Fruit fly (Drosophila melanogaster) whole organism, prepupa: Measurements from ENCODE around the gene CG7943.

Experiments
- CG10631 ChIP-seq: fragments of 200-800 bp; sonication (Bioruptor generic); optimal IDR thresholded peaks from 2 replicates; lab custom pipeline; 2016; ENCODE audit warnings: missing biosample characterization, missing genetic modification characterization
- CG10669 ChIP-seq: fragments of 200-800 bp; sonication (Bioruptor generic); optimal IDR thresholded peaks from 3 replicates; lab custom pipeline; 2018; ENCODE audit warnings: missing biosample characterization, mild to moderate bottlenecking, missing genetic modification characterization, moderate library complexity
- CG11294 ChIP-seq: fragments of 200-800 bp; sonication (Bioruptor generic); IDR thresholded peaks from 2 replicates; pipeline ENCODE4 v1.3.6; 2022; ENCODE audit warnings: missing biosample characterization, missing genetic modification characterization
- CG11762 ChIP-seq: fragments of 200-800 bp; sonication (Bioruptor generic); optimal IDR thresholded peaks from 3 replicates; lab custom pipeline; 2016; ENCODE audit warnings: missing biosample characterization, missing genetic modification characterization; ENCODE audit not compliant: insufficient read depth
- CG11902 ChIP-seq: fragments of 200-800 bp; sonication (Bioruptor generic); optimal IDR thresholded peaks from 3 replicates; lab custom pipeline; 2016; ENCODE audit warnings: missing biosample characterization, missing genetic modification characterization
- CG15336 ChIP-seq: fragments of 200-800 bp; sonication (Bioruptor generic); IDR thresholded peaks from 2 replicates; pipeline ENCODE4 v1.3.6; 2022; ENCODE audit warnings: missing biosample characterization, missing genetic modification characterization
- CG1621 ChIP-seq: fragments of 200-800 bp; sonication (Bioruptor generic); optimal IDR thresholded peaks from 3 replicates; lab custom pipeline; 2018; ENCODE audit warnings: missing biosample characterization, mild to moderate bottlenecking, missing genetic modification characterization
- CG16779 ChIP-seq: fragments of 200-800 bp; sonication (Bioruptor generic); optimal IDR thresholded peaks from 3 replicates; lab custom pipeline; 2017; ENCODE audit warnings: missing biosample characterization, mild to moderate bottlenecking, missing genetic modification characterization
- CG3032 ChIP-seq: fragments of 200-800 bp; optimal IDR thresholded peaks from 2 replicates; lab custom pipeline; 2019; ENCODE audit warnings: missing biosample characterization, mild to moderate bottlenecking, missing genetic modification characterization, moderate library complexity
- CG31627 ChIP-seq: fragments of 200-800 bp; sonication (Bioruptor generic); optimal IDR thresholded peaks from 3 replicates; lab custom pipeline; 2016; ENCODE audit warnings: missing biosample characterization, missing genetic modification characterization
- CG32006 ChIP-seq: fragments of 200-800 bp; sonication (Bioruptor generic); optimal IDR thresholded peaks from 3 replicates; lab custom pipeline; 2017; ENCODE audit warnings: missing biosample characterization, mild to moderate bottlenecking, missing genetic modification characterization
- CG3919 ChIP-seq: fragments of 200-800 bp; sonication (Bioruptor generic); optimal IDR thresholded peaks from 3 replicates; lab custom pipeline; 2016; ENCODE audit warnings: missing biosample characterization, missing genetic modification characterization
- CG6163 ChIP-seq: fragments of 200-800 bp; sonication (Bioruptor generic); IDR thresholded peaks from 3 replicates; pipeline ENCODE4 v1.3.6; 2022; ENCODE audit warnings: missing biosample characterization, missing genetic modification characterization
- CG6808 ChIP-seq: fragments of 200-800 bp; sonication (Bioruptor generic); optimal IDR thresholded peaks from 3 replicates; lab custom pipeline; 2017; ENCODE audit warnings: missing biosample characterization, missing genetic modification characterization, mild to moderate bottlenecking, moderate library complexity, missing genetic modification reagents
- CG7368 ChIP-seq: fragments of 200-800 bp; sonication (Bioruptor generic); optimal IDR thresholded peaks from 3 replicates; lab custom pipeline; 2016; ENCODE audit warnings: missing biosample characterization, missing genetic modification characterization
- CG8119 ChIP-seq: fragments of 200-800 bp; sonication (Bioruptor generic); IDR thresholded peaks from 3 replicates; pipeline ENCODE4 v1.3.6; 2022; ENCODE audit warnings: missing biosample characterization, missing genetic modification characterization
- CG9139 ChIP-seq: fragments of 200-800 bp; sonication (Bioruptor generic); optimal IDR thresholded peaks from 3 replicates; lab custom pipeline; 2017; ENCODE audit warnings: missing biosample characterization, mild to moderate bottlenecking, missing genetic modification characterization
- Eip75B ChIP-seq: fragments of 200-800 bp; sonication (Bioruptor generic); optimal IDR thresholded peaks from 3 replicates; lab custom pipeline; 2016; ENCODE audit warnings: missing biosample characterization, missing genetic modification characterization
- Eip78C ChIP-seq: fragments of 200-800 bp; sonication (Bioruptor generic); peaks from one replicate; lab custom pipeline; 2016; ENCODE audit warnings: missing biosample characterization, missing genetic modification characterization
- Eip93F ChIP-seq: fragments of 200-800 bp; sonication (Bioruptor generic); optimal IDR thresholded peaks from 2 replicates; lab custom pipeline; 2016; ENCODE audit warnings: missing biosample characterization, mild to moderate bottlenecking, missing genetic modification characterization
- Ets96B ChIP-seq: fragments of 200-800 bp; optimal IDR thresholded peaks from 2 replicates; lab custom pipeline; 2019; ENCODE audit warnings: missing biosample characterization, mild to moderate bottlenecking, missing genetic modification characterization, moderate library complexity
- Hr39 ChIP-seq: fragments of 200-800 bp; sonication (Bioruptor generic); optimal IDR thresholded peaks from 2 replicates; lab custom pipeline; 2016; ENCODE audit warnings: missing biosample characterization, missing genetic modification characterization
- Lpt ChIP-seq: fragments of 200-800 bp; sonication (Bioruptor generic); optimal IDR thresholded peaks from 3 replicates; lab custom pipeline; 2016; ENCODE audit warnings: missing biosample characterization, missing genetic modification characterization
- Met ChIP-seq: fragments of 200-800 bp; sonication (Bioruptor generic); optimal IDR thresholded peaks from 3 replicates; lab custom pipeline; 2016; ENCODE audit warnings: missing biosample characterization, missing genetic modification characterization
- Sox102F ChIP-seq: fragments of 200-800 bp; sonication (Bioruptor generic); optimal IDR thresholded peaks from 2 replicates; lab custom pipeline; 2016; ENCODE audit warnings: missing biosample characterization, mild to moderate bottlenecking, missing genetic modification characterization
- Sox14 ChIP-seq: fragments of 200-800 bp; sonication (Bioruptor generic); optimal IDR thresholded peaks from 3 replicates; lab custom pipeline; 2016; ENCODE audit warnings: missing biosample characterization, missing genetic modification characterization
- Sox15 ChIP-seq: fragments of 200-800 bp; sonication (Bioruptor generic); optimal IDR thresholded peaks from 3 replicates; lab custom pipeline; 2016; ENCODE audit warnings: missing biosample characterization, missing genetic modification characterization
- achi ChIP-seq: fragments of 200-800 bp; sonication (Bioruptor generic); optimal IDR thresholded peaks from 3 replicates; lab custom pipeline; 2016; ENCODE audit warnings: missing biosample characterization, missing genetic modification characterization
- cyc ChIP-seq: fragments of 200-800 bp; sonication (Bioruptor generic); optimal IDR thresholded peaks from 3 replicates; lab custom pipeline; 2016; ENCODE audit warnings: missing biosample characterization, missing genetic modification characterization
- dsx ChIP-seq: fragments of 200-800 bp; optimal IDR thresholded peaks from 3 replicates; lab custom pipeline; 2019; ENCODE audit warnings: missing biosample characterization, mild to moderate bottlenecking, missing genetic modification characterization, moderate library complexity; ENCODE audit not compliant: poor library complexity, severe bottlenecking
- eg ChIP-seq: fragments of 200-800 bp; sonication (Bioruptor generic); IDR thresholded peaks from 3 replicates; pipeline ENCODE4 v1.3.6; 2022; ENCODE audit warnings: missing biosample characterization, missing genetic modification characterization
- esn ChIP-seq: fragments of 200-800 bp; sonication (Bioruptor generic); optimal IDR thresholded peaks from 2 replicates; lab custom pipeline; 2016; ENCODE audit warnings: missing biosample characterization, mild to moderate bottlenecking, missing genetic modification characterization, moderate library complexity
- fd59A ChIP-seq: fragments of 200-800 bp; sonication (Bioruptor generic); optimal IDR thresholded peaks from 2 replicates; lab custom pipeline; 2017; ENCODE audit warnings: missing biosample characterization, mild to moderate bottlenecking, missing genetic modification characterization, missing genetic modification reagents
- fd85E ChIP-seq: fragments of 200-800 bp; sonication (Bioruptor generic); optimal IDR thresholded peaks from 3 replicates; lab custom pipeline; 2016; ENCODE audit warnings: missing biosample characterization, missing genetic modification characterization
- lz ChIP-seq: fragments of 200-800 bp; sonication (Bioruptor generic); optimal IDR thresholded peaks from 3 replicates; lab custom pipeline; 2016; ENCODE audit warnings: missing biosample characterization, missing genetic modification characterization
- salr ChIP-seq, 2 experiments: fragments of 200-800 bp; sonication (Bioruptor generic); optimal IDR thresholded peaks; 3 replicates each; lab custom pipeline; 2016 to 2018; ENCODE audit warnings: missing biosample characterization in 2 of 2, missing genetic modification characterization in 2 of 2, mild to moderate bottlenecking in 1 of 2
- spab ChIP-seq: fragments of 200-800 bp; sonication (Bioruptor generic); optimal IDR thresholded peaks from 2 replicates; lab custom pipeline; 2017; ENCODE audit warnings: missing biosample characterization, mild to moderate bottlenecking, missing genetic modification characterization, missing genetic modification reagents
- ss ChIP-seq, 2 experiments: fragments of 200-800 bp; sonication (Bioruptor generic); optimal IDR thresholded peaks; 2 replicates in 1 of 2; 3 replicates in 1 of 2; lab custom pipeline; 2017 to 2018; ENCODE audit warnings: mild to moderate bottlenecking in 2 of 2, missing biosample characterization in 2 of 2, missing genetic modification characterization in 2 of 2, moderate library complexity in 1 of 2
- topi ChIP-seq: fragments of 200-800 bp; sonication (Bioruptor generic); optimal IDR thresholded peaks from 3 replicates; lab custom pipeline; 2016; ENCODE audit warnings: missing biosample characterization, missing genetic modification characterization
- vri ChIP-seq: fragments of 200-800 bp; sonication (Bioruptor generic); optimal IDR thresholded peaks from 3 replicates; lab custom pipeline; 2016; ENCODE audit warnings: missing biosample characterization, mild to moderate bottlenecking, missing genetic modification characterization

CG7943 gene

DNA sequence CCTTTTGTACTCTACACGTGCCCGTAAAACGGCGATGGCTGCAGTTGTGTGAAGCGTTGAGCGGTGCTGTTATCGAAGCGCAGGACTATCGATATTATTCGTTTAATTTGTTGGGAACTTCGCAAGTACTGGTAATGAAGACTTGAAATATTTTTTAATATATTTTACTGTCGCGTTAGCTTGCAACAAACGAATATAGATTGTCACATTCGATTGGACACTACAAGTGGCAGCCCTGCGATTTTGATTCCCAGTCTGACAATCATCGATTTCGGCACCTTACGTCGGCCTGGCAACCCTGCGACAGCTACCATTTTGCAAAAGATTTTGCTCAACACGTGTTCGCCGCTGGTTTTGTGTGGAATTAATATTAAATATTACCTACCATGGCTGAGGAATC, 41.6 kb upstream of the CG7943 start, which contains the start of the genes Nlp and Nph:
Gene Nlp, plus strand, starts transcription at position 138 of the 400 bp plus-strand sequence.
Gene Nph, minus strand, starts transcription at position 214 of the 400 bp plus-strand sequence.
- TF ChIP-seq lz (GFP tag; lab: Kevin White, UChicago) (peak; percentile 22), Hr39 (peak; percentile 27), Sox102F (GFP tag; lab: Kevin White, UChicago) (no peak), fd59A (GFP tag; lab: Kevin White, UChicago) (no peak), Eip78C (peak; percentile 44), Lpt (GFP tag; lab: Kevin White, UChicago) (no peak), CG16779 (no peak), CG10631 (GFP tag; lab: Kevin White, UChicago) (no peak), CG6808 (GFP tag; lab: Kevin White, UChicago) (no peak), esn (peak; percentile 34), cyc (peak; percentile 17), CG11902 (no peak), topi (GFP tag; lab: Kevin White, UChicago) (peak; percentile 12), CG7368 (no peak), Eip93F (GFP tag; lab: Kevin White, UChicago) (no peak), CG10669 (no peak), CG1621 (tag; lab: Kevin White, UChicago) (peak; percentile 63), fd85E (no peak), CG3032 (tag; lab: Kevin White, UChicago) (peak; percentile 4), achi (GFP tag; lab: Kevin White, UChicago) (no peak), CG3919 (peak; percentile 20), CG11294 (GFP tag; lab: Robert Waterston, UW) (no peak), CG31627 (GFP tag; lab: Kevin White, UChicago) (peak; percentile 13), Sox14 (GFP tag; lab: Kevin White, UChicago) (peak; percentile 62)
- TF ChIP-seq, all 60 proteins: peak for 11

dm6 chr3R:30005332-30005979, 40.8 kb upstream of the CG7943 start:
- TF ChIP-seq CG6808 (GFP tag; lab: Kevin White, UChicago) (peak; percentile 77), Lpt (GFP tag; lab: Kevin White, UChicago) (peak; percentile 63), CG1621 (tag; lab: Kevin White, UChicago) (peak; percentile 66), Met (GFP tag; lab: Kevin White, UChicago) (no peak), CG32006 (GFP tag; lab: Kevin White, UChicago) (peak; percentile 47), CG16779 (peak; percentile 78), vri (GFP tag; lab: Kevin White, UChicago) (no peak), spab (GFP tag; lab: Kevin White, UChicago) (peak; percentile 58), CG10631 (GFP tag; lab: Kevin White, UChicago) (peak; percentile 51), dsx (peak; percentile 16), Ets96B (tag; lab: Kevin White, UChicago) (peak; percentile 49), CG15336 (GFP tag; lab: Robert Waterston, UW) (peak; percentile 41; the same call in 1 of the 2 replicates), cyc (no peak), CG11294 (GFP tag; lab: Robert Waterston, UW) (peak; percentile 12; the same call in 1 of the 2 replicates), achi (GFP tag; lab: Kevin White, UChicago) (peak; percentile 12), Eip75B (GFP tag; lab: Kevin White, UChicago) (peak; percentile 41), esn (no peak), CG11762 (GFP tag; lab: Kevin White, UChicago) (no peak), eg (GFP tag; lab: Robert Waterston, UW) (peak; percentile 87), CG9139 (GFP tag; lab: Kevin White, UChicago) (peak; percentile 75), CG6163 (GFP tag; lab: Robert Waterston, UW) (peak; percentile 84), ss (GFP tag; optimal IDR thresholded peaks at IDR 0.05; lab: Kevin White, UChicago) (peak; percentile 81 to 85), CG8119 (GFP tag; lab: Robert Waterston, UW) (peak; percentile 67), Sox15 (GFP tag; lab: Kevin White, UChicago) (no peak), Eip78C (peak; percentile 62), CG3032 (tag; lab: Kevin White, UChicago) (peak; percentile 24), CG3919 (peak; percentile 10), salr (GFP tag; optimal IDR thresholded peaks at IDR 0.05; lab: Kevin White, UChicago) (peak in 1 of 2 experiments; percentile 1)
